Worm (Caenorhabditis elegans) whole organism, L4/young adult: ENCODE data around the gene F21C10.13.

Experiments used
- W03F9.2 ChIP-seq: fragments of 150-350 bp; optimal IDR thresholded peaks from 2 replicates; lab custom pipeline; 2014; ENCODE audit warnings: missing biosample characterization, missing genetic modification characterization
- dao-5 ChIP-seq: sonication (generic microtip); optimal IDR thresholded peaks from 2 replicates; lab custom pipeline; 2016; ENCODE audit warnings: missing genotype, missing genetic modification characterization, moderate library complexity, missing compliant biosample characterization

ce11 chrV:9143896-9144295, 21.8 kb downstream of the F21C10.13 start:
- TF ChIP-seq dao-5 (tag; lab: Kevin White, UChicago) = no peak
- no peak for TF ChIP-seq W03F9.2 (tag; lab: Kevin White, UChicago)
